Fruit fly (Drosophila melanogaster): ENCODE data around the gene elg1.
A peak's percentile ranks its signal among the peaks of the same experiment; 100 is the strongest.

elg1 gene

dm6 chr3L:16164150-16165039 is 32.6 kb downstream of the elg1 start, which contains the start of gene CG5151 (continued):
- TF ChIP-seq fd64A (GFP tag; optimal IDR thresholded peaks at IDR 0.05) (no peak), CG4360 (GFP tag; IDR thresholded peaks at IDR 0.05) (peak; percentile 87), Side (GFP tag; optimal IDR thresholded peaks at IDR 0.05) (no peak), nau (GFP tag; optimal IDR thresholded peaks at IDR 0.05) (peak; percentile 36), bcd (GFP tag; optimal IDR thresholded peaks at IDR 0.05) (no peak), CG34224 (GFP tag; IDR thresholded peaks at IDR 0.05; ENCODE audit: partially characterized antibody) (peak; percentile 35), Ptx1 (GFP tag; IDR thresholded peaks at IDR 0.05) (no peak), CG7271 (tag; optimal IDR thresholded peaks at IDR 0.05) (no peak), CG6765 (GFP tag; optimal IDR thresholded peaks at IDR 0.05) (peak; percentile 62), en (GFP tag; optimal IDR thresholded peaks at IDR 0.05) (no peak), slou (GFP tag; optimal IDR thresholded peaks at IDR 0.05) (no peak), MESR4 (GFP tag; optimal IDR thresholded peaks at IDR 0.05) (no peak), pan (optimal IDR thresholded peaks at IDR 0.05) (no peak), pan (GFP tag; optimal IDR thresholded peaks at IDR 0.05 in 1 of 2, IDR thresholded peaks at IDR 0.05 in 1 of 2) (peak in 1 of 2 experiments; percentile 45), grau (tag; optimal IDR thresholded peaks at IDR 0.05) (no peak), NC2β (GFP tag; optimal IDR thresholded peaks at IDR 0.05) (no peak), CG10959 (GFP tag; IDR thresholded peaks at IDR 0.05) (no peak), CG3726 (GFP tag; IDR thresholded peaks at IDR 0.05) (no peak), crol (GFP tag; IDR thresholded peaks at IDR 0.05) (no peak), Nf-YB (GFP tag; optimal IDR thresholded peaks at IDR 0.05) (no peak), unc-4 (GFP tag; IDR thresholded peaks at IDR 0.05; ENCODE audit: partially characterized antibody) (peak; percentile 23), Dek (tag; optimal IDR thresholded peaks at IDR 0.05) (peak; percentile 27), dati (GFP tag; IDR thresholded peaks at IDR 0.05) (no peak), CG30431 (GFP tag; optimal IDR thresholded peaks at IDR 0.05) (no peak), Meics (GFP tag; optimal IDR thresholded peaks at IDR 0.05) (peak; percentile 28), nom (GFP tag; optimal IDR thresholded peaks at IDR 0.05) (peak; percentile 68), CoRest (tag; optimal IDR thresholded peaks at IDR 0.05) (no peak), zfh2 (GFP tag; optimal IDR thresholded peaks at IDR 0.05) (no peak), Doc3 (GFP tag; IDR thresholded peaks at IDR 0.05; ENCODE audit: partially characterized antibody) (peak; percentile 44; the same call in 1 of the 3 replicates), CG7786 (GFP tag; optimal IDR thresholded peaks at IDR 0.05) (no peak), h (optimal IDR thresholded peaks at IDR 0.05) (no peak), Bgb (GFP tag; IDR thresholded peaks at IDR 0.05; ENCODE audit: partially characterized antibody) (peak; percentile 81), CG9437 (GFP tag; optimal IDR thresholded peaks at IDR 0.05) (peak; percentile 44), Hmx (GFP tag; optimal IDR thresholded peaks at IDR 0.05) (no peak), GATAe (GFP tag; conservative IDR thresholded peaks at IDR 0.05) (no peak), pnt (GFP tag; optimal IDR thresholded peaks at IDR 0.05) (no peak), az2 (GFP tag; optimal IDR thresholded peaks at IDR 0.05) (no peak), exex (tag; optimal IDR thresholded peaks at IDR 0.05) (peak; percentile 20), CG12071 (GFP tag; optimal IDR thresholded peaks at IDR 0.05) (peak; percentile 30), Elba2 (GFP tag; optimal IDR thresholded peaks at IDR 0.05) (no peak), ATbp (GFP tag; optimal IDR thresholded peaks at IDR 0.05) (no peak), sd (tag; optimal IDR thresholded peaks at IDR 0.05) (peak; percentile 76), CrebB (tag; optimal IDR thresholded peaks at IDR 0.05) (no peak), CG32767 (GFP tag; IDR thresholded peaks at IDR 0.05) (no peak), CG9727 (GFP tag; optimal IDR thresholded peaks at IDR 0.05) (no peak), HLH4C (GFP tag; IDR thresholded peaks at IDR 0.05; ENCODE audit: partially characterized antibody) (peak; percentile 97), Fer1 (GFP tag; optimal IDR thresholded peaks at IDR 0.05) (peak; percentile 40), CG6272 (GFP tag; IDR thresholded peaks at IDR 0.05) (no peak), Ada2b (GFP tag; IDR thresholded peaks at IDR 0.05) (no peak), Dip3 (GFP tag; optimal IDR thresholded peaks at IDR 0.05) (no peak)
